Fruit fly (Drosophila melanogaster) whole organism, embryonic: Measurements from ENCODE around the gene tbrd-1.

Experiments
- B-H1 ChIP-seq: fragments of 200-800 bp; sonication (Bioruptor generic); IDR thresholded peaks from 3 replicates; pipeline ENCODE4 v1.3.6; 2022; ENCODE audit warnings: missing biosample characterization, missing genetic modification characterization
- CG10267 ChIP-seq: fragments of 200-800 bp; sonication (Bioruptor generic); optimal IDR thresholded peaks from 2 replicates; lab custom pipeline; 2018; ENCODE audit warnings: missing biosample characterization, mild to moderate bottlenecking, missing genetic modification characterization, moderate library complexity
- CG10959 ChIP-seq: fragments of 200-800 bp; sonication (Bioruptor generic); IDR thresholded peaks from 2 replicates; pipeline ENCODE4 v1.3.6; 2022; ENCODE audit warnings: missing biosample characterization, missing genetic modification characterization
- CG12391 ChIP-seq: fragments of 200-800 bp; sonication (Bioruptor generic); optimal IDR thresholded peaks from 3 replicates; lab custom pipeline; 2018; ENCODE audit warnings: missing biosample characterization, mild to moderate bottlenecking, missing genetic modification characterization, moderate library complexity
- CG12744 ChIP-seq: fragments of 200-800 bp; sonication (Bioruptor generic); optimal IDR thresholded peaks from 2 replicates; lab custom pipeline; 2016; ENCODE audit warnings: missing biosample characterization, missing genetic modification characterization
- CG13123 ChIP-seq: fragments of 200-800 bp; sonication (Bioruptor generic); optimal IDR thresholded peaks from 2 replicates; lab custom pipeline; 2016; ENCODE audit warnings: missing biosample characterization, missing genetic modification characterization
- CG14441 ChIP-seq: fragments of 200-800 bp; sonication (Bioruptor generic); IDR thresholded peaks from 2 replicates; pipeline ENCODE4 v1.3.6; 2022; ENCODE audit warnings: missing biosample characterization, missing genetic modification characterization
- CG14710 ChIP-seq: fragments of 200-800 bp; sonication (Bioruptor generic); optimal IDR thresholded peaks from 3 replicates; lab custom pipeline; 2019; ENCODE audit warnings: missing biosample characterization, mild to moderate bottlenecking, missing genetic modification characterization, moderate library complexity
- CG15601 ChIP-seq: fragments of 200-800 bp; sonication (Bioruptor generic); optimal IDR thresholded peaks from 3 replicates; lab custom pipeline; 2019; ENCODE audit warnings: missing biosample characterization, mild to moderate bottlenecking, missing genetic modification characterization, moderate library complexity
- CG15696 ChIP-seq: fragments of 200-800 bp; sonication (Bioruptor generic); optimal IDR thresholded peaks from 2 replicates; lab custom pipeline; 2019; ENCODE audit warnings: missing biosample characterization, mild to moderate bottlenecking, missing genetic modification characterization, moderate library complexity
- CG17385 ChIP-seq: fragments of 200-800 bp; sonication (Bioruptor generic); optimal IDR thresholded peaks from 3 replicates; lab custom pipeline; 2018; ENCODE audit warnings: missing biosample characterization, mild to moderate bottlenecking, missing genetic modification characterization
- CG17612 ChIP-seq: fragments of 200-800 bp; sonication (Bioruptor generic); IDR thresholded peaks from 2 replicates; pipeline ENCODE4 v1.3.6; 2022; ENCODE audit warnings: missing biosample characterization, missing genetic modification characterization
- CG17802 ChIP-seq: fragments of 200-800 bp; sonication (Bioruptor generic); optimal IDR thresholded peaks from 2 replicates; lab custom pipeline; 2018; ENCODE audit warnings: missing biosample characterization, mild to moderate bottlenecking, missing genetic modification characterization, moderate library complexity
- CG18011 ChIP-seq: fragments of 200-800 bp; sonication (Bioruptor generic); optimal IDR thresholded peaks from 2 replicates; lab custom pipeline; 2017; ENCODE audit warnings: missing biosample characterization, missing genetic modification characterization, mild to moderate bottlenecking, moderate library complexity, missing genotype
- CG2202 ChIP-seq: fragments of 200-800 bp; sonication (Bioruptor generic); optimal IDR thresholded peaks from 2 replicates; lab custom pipeline; 2018; ENCODE audit warnings: missing biosample characterization, mild to moderate bottlenecking, missing genetic modification characterization
- CG2678 ChIP-seq: fragments of 200-800 bp; sonication (Bioruptor generic); optimal IDR thresholded peaks from 3 replicates; lab custom pipeline; 2019; ENCODE audit warnings: missing biosample characterization, mild to moderate bottlenecking, missing genetic modification characterization, moderate library complexity
- CG32772 ChIP-seq: fragments of 200-800 bp; sonication (Bioruptor generic); IDR thresholded peaks from 2 replicates; pipeline ENCODE4 v1.3.6; 2022; ENCODE audit warnings: missing biosample characterization, missing genetic modification characterization
- CG6689 ChIP-seq: fragments of 200-800 bp; sonication (Bioruptor generic); IDR thresholded peaks from 2 replicates; pipeline ENCODE4 v1.3.6; 2022; ENCODE audit warnings: missing biosample characterization, missing genetic modification characterization
- CG7786 ChIP-seq: fragments of 200-800 bp; sonication (Bioruptor generic); optimal IDR thresholded peaks from 2 replicates; lab custom pipeline; 2016; ENCODE audit warnings: missing biosample characterization, missing genetic modification characterization
- CG8290 ChIP-seq, 3 experiments: fragments of 200-800 bp; sonication (Bioruptor generic); optimal IDR thresholded peaks; 2 replicates each; lab custom pipeline; 2016 to 2019; ENCODE audit warnings: missing biosample characterization in 3 of 3, missing genetic modification characterization in 3 of 3, mild to moderate bottlenecking in 2 of 3, moderate library complexity in 1 of 3
- CTCF ChIP-seq: fragments of 200-800 bp; sonication (Bioruptor generic); optimal IDR thresholded peaks from 2 replicates; lab custom pipeline; 2017; ENCODE audit warnings: missing biosample characterization, mild to moderate bottlenecking, missing genetic modification characterization, moderate library complexity
- CoRest ChIP-seq: fragments of 200-800 bp; sonication (Bioruptor generic); optimal IDR thresholded peaks from 3 replicates; lab custom pipeline; 2018; ENCODE audit warnings: missing biosample characterization, mild to moderate bottlenecking, missing genetic modification characterization, moderate library complexity
- Dad ChIP-seq: fragments of 200-800 bp; sonication (Bioruptor generic); optimal IDR thresholded peaks from 3 replicates; lab custom pipeline; 2016; ENCODE audit warnings: missing biosample characterization, missing genetic modification characterization
- Dp ChIP-seq: fragments of 200-800 bp; sonication (Bioruptor generic); optimal IDR thresholded peaks from 2 replicates; lab custom pipeline; 2018; ENCODE audit warnings: missing biosample characterization, mild to moderate bottlenecking, missing genetic modification characterization, moderate library complexity
- HLH54F ChIP-seq: fragments of 200-800 bp; sonication (Bioruptor generic); optimal IDR thresholded peaks from 3 replicates; lab custom pipeline; 2016; ENCODE audit warnings: missing biosample characterization, missing genetic modification characterization
- HmgZ ChIP-seq: fragments of 200-800 bp; sonication (Bioruptor generic); optimal IDR thresholded peaks from 2 replicates; lab custom pipeline; 2018; ENCODE audit warnings: missing biosample characterization, mild to moderate bottlenecking, missing genetic modification characterization
- Lim3 ChIP-seq: fragments of 200-800 bp; sonication (Bioruptor generic); IDR thresholded peaks from 2 replicates; pipeline ENCODE4 v1.3.6; 2022; ENCODE audit warnings: missing biosample characterization, missing genetic modification characterization
- Med ChIP-seq: fragments of 200-800 bp; sonication (Bioruptor generic); peaks from one replicate; lab custom pipeline; 2016; ENCODE audit warnings: missing biosample characterization, missing genetic modification characterization, mild to moderate bottlenecking, inconsistent platforms, moderate library complexity
- Meics ChIP-seq: fragments of 200-800 bp; sonication (Bioruptor generic); optimal IDR thresholded peaks from 2 replicates; lab custom pipeline; 2017; ENCODE audit warnings: missing biosample characterization, mild to moderate bottlenecking, missing genetic modification characterization
- NC2β ChIP-seq: fragments of 200-800 bp; sonication (Bioruptor generic); optimal IDR thresholded peaks from 2 replicates; lab custom pipeline; 2016; ENCODE audit warnings: missing biosample characterization, missing genetic modification characterization
- Pdp1 ChIP-seq, 2 experiments: fragments of 200-800 bp; sonication (Bioruptor generic); optimal IDR thresholded peaks; 3 replicates each; lab custom pipeline; 2016; ENCODE audit warnings: missing biosample characterization in 2 of 2, missing genetic modification characterization in 2 of 2, mild to moderate bottlenecking in 1 of 2, moderate library complexity in 1 of 2
- Scr ChIP-seq: fragments of 200-800 bp; sonication (Bioruptor generic); IDR thresholded peaks from 2 replicates; pipeline ENCODE4 v1.3.6; 2022; ENCODE audit warnings: missing biosample characterization, missing genetic modification characterization; ENCODE audit not compliant: partially characterized antibody
- Sin3A ChIP-seq: fragments of >200 bp; optimal IDR thresholded peaks from 2 replicates; lab custom pipeline; 2018
- Sry-δ ChIP-seq: fragments of 200-800 bp; sonication (Bioruptor generic); optimal IDR thresholded peaks from 2 replicates; lab custom pipeline; 2016; ENCODE audit warnings: missing biosample characterization, missing genetic modification characterization
- bcd ChIP-seq: fragments of 200-800 bp; sonication (Bioruptor generic); optimal IDR thresholded peaks from 2 replicates; lab custom pipeline; 2017; ENCODE audit warnings: missing biosample characterization, mild to moderate bottlenecking, missing genetic modification characterization
- chif ChIP-seq, 2 experiments: fragments of 200-800 bp; sonication (Bioruptor generic); optimal IDR thresholded peaks; 3 replicates each; lab custom pipeline; 2016; ENCODE audit warnings: missing biosample characterization in 2 of 2, missing genetic modification characterization in 2 of 2
- crp ChIP-seq, 2 experiments: fragments of 200-800 bp; sonication (Bioruptor generic); optimal IDR thresholded peaks; 2 replicates in 1 of 2; 3 replicates in 1 of 2; lab custom pipeline; 2017; ENCODE audit warnings: missing biosample characterization in 2 of 2, missing genetic modification characterization in 2 of 2, mild to moderate bottlenecking in 1 of 2, moderate library complexity in 1 of 2
- disco-r ChIP-seq: fragments of 200-800 bp; sonication (Bioruptor generic); optimal IDR thresholded peaks from 2 replicates; lab custom pipeline; 2016; ENCODE audit warnings: missing biosample characterization, missing genetic modification characterization
- hth ChIP-seq: fragments of >200 bp; optimal IDR thresholded peaks from 2 replicates; lab custom pipeline; 2017; ENCODE audit warnings: inconsistent platforms
- insv ChIP-seq, 2 experiments: fragments of 200-800 bp; sonication (Bioruptor generic); optimal IDR thresholded peaks; 3 replicates each; lab custom pipeline; 2016 to 2018; ENCODE audit warnings: missing biosample characterization in 2 of 2, missing genetic modification characterization in 2 of 2
- phol ChIP-seq: fragments of 200-800 bp; sonication (Bioruptor generic); optimal IDR thresholded peaks from 3 replicates; lab custom pipeline; 2018; ENCODE audit warnings: missing biosample characterization, mild to moderate bottlenecking, missing genetic modification characterization, moderate library complexity
- pros ChIP-seq: fragments of 200-800 bp; sonication (Bioruptor generic); optimal IDR thresholded peaks from 3 replicates; lab custom pipeline; 2019; ENCODE audit warnings: missing biosample characterization, mild to moderate bottlenecking, missing genetic modification characterization, moderate library complexity
- pzg ChIP-seq: fragments of 200-800 bp; sonication (Bioruptor generic); optimal IDR thresholded peaks from 3 replicates; lab custom pipeline; 2018; ENCODE audit warnings: missing biosample characterization, mild to moderate bottlenecking, missing genetic modification characterization, moderate library complexity
- run ChIP-seq: fragments of 200-800 bp; sonication (Bioruptor generic); optimal IDR thresholded peaks from 3 replicates; lab custom pipeline; 2018; ENCODE audit warnings: missing biosample characterization, mild to moderate bottlenecking, missing genetic modification characterization
- sd ChIP-seq: fragments of 200-800 bp; sonication (Bioruptor generic); optimal IDR thresholded peaks from 3 replicates; lab custom pipeline; 2018; ENCODE audit warnings: missing biosample characterization, mild to moderate bottlenecking, missing genetic modification characterization, moderate library complexity
- sob ChIP-seq: fragments of 200-800 bp; sonication (Bioruptor generic); IDR thresholded peaks from 2 replicates; pipeline ENCODE4 v1.3.6; 2022; ENCODE audit warnings: missing biosample characterization, missing genetic modification characterization
- tap ChIP-seq: fragments of 200-800 bp; optimal IDR thresholded peaks from 3 replicates; lab custom pipeline; 2019; ENCODE audit warnings: missing biosample characterization, mild to moderate bottlenecking, missing genetic modification characterization, moderate library complexity
- tna ChIP-seq: fragments of 200-800 bp; sonication (Bioruptor generic); IDR thresholded peaks from 2 replicates; pipeline ENCODE4 v1.3.6; 2022; ENCODE audit warnings: missing biosample characterization, missing genetic modification characterization; ENCODE audit not compliant: partially characterized antibody
- trh ChIP-seq: fragments of 200-800 bp; sonication (Bioruptor generic); optimal IDR thresholded peaks from 2 replicates; lab custom pipeline; 2016; ENCODE audit warnings: missing biosample characterization, missing genetic modification characterization
- unc-4 ChIP-seq: fragments of 200-800 bp; sonication (Bioruptor generic); IDR thresholded peaks from 2 replicates; pipeline ENCODE4 v1.3.6; 2022; ENCODE audit warnings: missing biosample characterization, missing genetic modification characterization; ENCODE audit not compliant: partially characterized antibody

tbrd-1 gene

DNA sequence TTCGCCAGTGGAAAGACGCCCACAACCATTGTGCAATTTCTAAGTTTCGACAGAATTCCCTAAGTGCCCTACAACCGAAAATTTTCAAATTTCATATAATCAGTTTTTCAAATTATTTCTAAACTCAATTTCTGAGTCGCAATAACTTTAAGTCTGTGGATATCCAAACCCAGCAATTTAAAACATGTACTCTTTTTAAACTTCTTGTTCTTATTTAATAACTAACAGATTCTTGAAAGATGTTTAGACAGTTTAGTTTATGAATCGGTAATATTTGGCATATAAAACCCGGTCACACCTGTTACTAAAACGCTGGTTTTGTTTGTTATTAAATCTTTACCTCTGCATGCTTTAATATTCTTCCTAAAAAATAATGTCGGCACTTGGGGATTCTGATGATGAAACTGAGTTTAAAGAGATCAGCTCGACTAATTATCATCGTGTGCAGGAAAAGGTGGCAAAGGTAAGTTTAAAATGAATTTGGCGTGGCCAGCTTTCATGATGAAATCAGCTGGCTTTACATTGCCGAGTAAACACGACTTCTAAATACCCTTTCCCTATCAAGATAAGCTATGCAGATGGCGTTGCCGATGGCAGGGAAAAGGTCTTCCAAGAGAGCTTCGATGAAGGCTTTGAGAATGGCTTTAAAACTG, 35.7 kb upstream of the tbrd-1 start, which contains the start of the genes CG43998, CG43999 and CG31142 (continued):
- TF ChIP-seq chif (GFP tag; optimal IDR thresholded peaks at IDR 0.05; lab: Kevin White, UChicago) (no peak), CG2678 (tag; lab: Kevin White, UChicago) (no peak), HmgZ (peak; percentile 35), Lim3 (GFP tag; lab: Robert Waterston, UW) (no peak), CG17612 (GFP tag; lab: Robert Waterston, UW) (no peak), CG14710 (peak; percentile 12), Sin3A (no peak), sob (peak; percentile 17; the same call in 1 of the 2 replicates), Dp (GFP tag; lab: Kevin White, UChicago) (peak; percentile 53), CG15696 (tag; lab: Kevin White, UChicago) (peak; percentile 10), CG10959 (no peak), CG7786 (GFP tag; lab: Kevin White, UChicago) (no peak), disco-r (GFP tag; lab: Kevin White, UChicago) (no peak), CG12391 (no peak), CG14441 (GFP tag; lab: Robert Waterston, UW) (no peak), B-H1 (GFP tag; lab: Robert Waterston, UW) (no peak), Med (GFP tag; lab: Kevin White, UChicago) (peak; percentile 72), CG18011 (no peak), bcd (GFP tag; lab: Kevin White, UChicago) (no peak), Pdp1 (GFP tag; optimal IDR thresholded peaks at IDR 0.05; lab: Kevin White, UChicago) (peak in 1 of 2 experiments; percentile 15), CG10267 (tag; lab: Kevin White, UChicago) (no peak), pros (GFP tag; lab: Kevin White, UChicago) (no peak), phol (no peak), run (tag; lab: Kevin White, UChicago) (no peak), NC2β (GFP tag; lab: Kevin White, UChicago) (no peak), CTCF (GFP tag; lab: Kevin White, UChicago) (no peak), tap (no peak), CG8290 (GFP tag; optimal IDR thresholded peaks at IDR 0.05; lab: Kevin White, UChicago) (no peak), CG8290 (tag; optimal IDR thresholded peaks at IDR 0.05; lab: Kevin White, UChicago) (peak in 1 of 2 experiments; percentile 43), CG12744 (no peak), CG32772 (GFP tag; lab: Robert Waterston, UW) (no peak), pzg (GFP tag; lab: Kevin White, UChicago) (peak; percentile 53), CG17385 (peak; percentile 10), CG6689 (no peak), hth (no peak), tna (no peak), CG15601 (tag; lab: Kevin White, UChicago) (no peak), CoRest (tag; lab: Kevin White, UChicago) (peak; percentile 5), Scr (no peak), CG13123 (GFP tag; lab: Kevin White, UChicago) (no peak), Sry-δ (GFP tag; lab: Kevin White, UChicago) (peak; percentile 15), sd (tag; lab: Kevin White, UChicago) (peak; percentile 24), CG17802 (no peak), trh (GFP tag; lab: Kevin White, UChicago) (no peak), Meics (GFP tag; lab: Kevin White, UChicago) (no peak), insv (GFP tag; optimal IDR thresholded peaks at IDR 0.05; lab: Kevin White, UChicago) (no peak), Dad (no peak), HLH54F (GFP tag; lab: Kevin White, UChicago) (no peak), CG2202 (tag; lab: Kevin White, UChicago) (no peak), crp (GFP tag; optimal IDR thresholded peaks at IDR 0.05; lab: Kevin White, UChicago) (peak in 1 of 2 experiments; percentile 82), unc-4 (0 out of 2 replicates have a peak, but pooled peaks have one; percentile 19)
